Worm (Caenorhabditis elegans): ENCODE results near the gene ZC412.3.

Gene ZC412.3

DNA sequence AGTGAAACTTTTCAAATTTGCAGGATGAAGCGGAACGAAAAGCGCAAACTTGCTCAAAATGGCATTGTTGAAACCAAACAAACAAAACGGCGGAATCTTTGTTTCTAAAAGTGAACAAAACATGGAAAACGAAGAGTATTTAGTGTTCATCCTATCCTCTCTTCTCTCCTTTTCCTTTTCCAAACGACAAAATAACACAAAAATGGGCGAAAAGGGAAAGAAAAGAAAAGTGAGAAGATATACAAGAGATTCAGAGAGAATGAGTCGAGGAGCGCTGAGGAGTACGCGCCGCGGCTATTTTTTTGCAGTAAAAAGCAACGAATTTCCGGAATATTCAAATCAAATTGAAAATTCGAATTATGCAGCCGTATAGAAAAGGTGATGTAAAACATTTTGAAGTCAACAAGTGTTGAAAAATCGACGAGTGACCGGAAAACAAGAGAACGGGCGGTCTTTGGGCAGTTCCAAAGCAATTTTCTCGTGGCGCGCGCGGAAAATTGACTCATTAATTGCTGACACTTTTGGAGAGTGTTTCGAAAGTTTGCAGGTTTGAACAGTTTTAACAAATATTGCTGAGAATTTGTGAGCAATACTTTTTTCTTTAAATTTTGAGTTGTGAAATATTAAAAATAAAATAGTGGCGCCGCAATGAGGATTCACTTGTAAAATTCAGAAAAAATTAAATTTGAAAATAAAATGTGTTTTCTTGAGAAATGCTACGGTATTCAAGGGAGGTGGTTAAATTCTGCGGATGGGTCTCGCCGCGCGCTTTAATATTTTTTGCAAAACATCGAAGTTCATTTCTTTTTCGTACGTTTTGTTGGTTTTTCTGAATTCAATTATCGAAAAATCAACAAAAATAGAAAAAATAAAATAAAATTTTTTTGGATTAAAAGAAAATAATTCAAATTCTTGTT is 36.0 kb downstream of the ZC412.3 start:
- TF ChIP-seq egl-27 (tag; optimal IDR thresholded peaks at IDR 0.05) (no peak), aly-2 (tag; optimal IDR thresholded peaks at IDR 0.05) (no peak), F13H6.1 (tag; optimal IDR thresholded peaks at IDR 0.05) (peak; percentile 13), lsy-2 (tag; optimal IDR thresholded peaks at IDR 0.05) (peak in 1 of 2 experiments; percentile 6)

DNA sequence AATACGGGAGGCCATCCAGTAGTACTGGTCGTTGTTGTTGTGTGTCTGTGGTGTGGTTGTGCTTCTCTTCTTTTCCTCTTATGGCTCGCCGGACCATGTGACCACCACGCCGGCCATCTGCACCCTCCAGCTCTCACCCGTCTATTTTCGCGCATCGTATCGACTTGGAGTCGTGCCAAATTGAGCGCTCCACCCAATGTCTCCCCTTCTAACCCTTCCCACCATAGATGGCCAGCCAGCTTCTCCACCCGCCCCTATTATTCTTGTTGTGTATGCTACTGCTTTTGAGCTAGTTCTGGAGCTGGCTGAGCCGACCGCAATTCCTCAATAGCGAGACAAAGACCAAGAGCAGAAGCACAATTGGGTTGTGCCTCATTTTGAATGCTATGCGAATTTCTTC is 38.1 kb downstream of the ZC412.3 start:
- TF ChIP-seq nhr-10 (tag; optimal IDR thresholded peaks at IDR 0.05): no peak
- no peak for TF ChIP-seq peb-1 (tag; optimal IDR thresholded peaks at IDR 0.05)
- no peak for TF ChIP-seq nhr-25 (tag; optimal IDR thresholded peaks at IDR 0.05)
- no peak for TF ChIP-seq lin-39 (tag; optimal IDR thresholded peaks at IDR 0.05)
- no peak for TF ChIP-seq nhr-77 (tag; optimal IDR thresholded peaks at IDR 0.05)
- no peak for TF ChIP-seq unc-62 (GFP tag; optimal IDR thresholded peaks at IDR 0.05)
- TF ChIP-seq lsy-2 (tag; optimal IDR thresholded peaks at IDR 0.05): peak in 1 of 2 experiments; percentile 18
- TF ChIP-seq nhr-12 (tag; optimal IDR thresholded peaks at IDR 0.05): no peak
- TF ChIP-seq ztf-4 (tag; optimal IDR thresholded peaks at IDR 0.05): no peak
- no peak for TF ChIP-seq lin-11 (tag; optimal IDR thresholded peaks at IDR 0.05)
- TF ChIP-seq mab-5 (tag; optimal IDR thresholded peaks at IDR 0.05): peak; percentile 31
- peak; percentile 44 for TF ChIP-seq C34F6.9 (tag; optimal IDR thresholded peaks at IDR 0.05)
- TF ChIP-seq elt-3 (tag; optimal IDR thresholded peaks at IDR 0.05): no peak
- peak; percentile 36 for TF ChIP-seq nhr-129 (tag; optimal IDR thresholded peaks at IDR 0.05)
- TF ChIP-seq Y55F3AM.14 (GFP tag; optimal IDR thresholded peaks at IDR 0.05): no peak
- TF ChIP-seq zag-1 (tag; optimal IDR thresholded peaks at IDR 0.05): peak; percentile 42
- TF ChIP-seq sem-4 (tag; optimal IDR thresholded peaks at IDR 0.05): peak; percentile 15
- TF ChIP-seq alr-1 (tag; optimal IDR thresholded peaks at IDR 0.05): no peak
- TF ChIP-seq nhr-237 (tag; optimal IDR thresholded peaks at IDR 0.05): no peak
- peak; percentile 39 for TF ChIP-seq F13H6.1 (tag; optimal IDR thresholded peaks at IDR 0.05)
- TF ChIP-seq unc-55 (GFP tag; optimal IDR thresholded peaks at IDR 0.05): peak; percentile 32
- TF ChIP-seq mdl-1 (tag; optimal IDR thresholded peaks at IDR 0.05): peak in 1 of 2 experiments; percentile 44
- TF ChIP-seq sma-9 (GFP tag; optimal IDR thresholded peaks at IDR 0.05): peak; percentile 5
- no peak for TF ChIP-seq sma-9 (tag; optimal IDR thresholded peaks at IDR 0.05)

DNA sequence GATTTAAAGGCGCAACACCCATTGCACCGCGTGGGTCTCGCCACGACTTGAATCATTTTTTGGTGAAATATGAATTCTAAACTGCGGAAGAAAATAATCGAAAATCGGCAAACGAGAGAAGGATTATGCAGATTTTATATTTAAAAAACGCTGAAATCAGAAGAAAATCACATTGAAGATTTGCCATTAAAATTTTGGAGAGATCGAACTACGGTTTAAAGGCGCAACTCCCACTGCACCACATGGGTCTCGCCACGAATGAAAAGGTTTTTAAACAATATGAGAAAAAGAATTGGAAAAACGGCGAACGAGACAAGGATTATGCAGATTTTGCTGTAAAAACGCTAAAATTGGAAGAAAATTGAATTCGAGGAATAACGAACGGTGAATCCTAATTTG is 38.6 kb downstream of the ZC412.3 start:
- TF ChIP-seq ztf-1 (GFP tag; conservative IDR thresholded peaks at IDR 0.05) (no peak), egl-27 (tag; optimal IDR thresholded peaks at IDR 0.05) (no peak), peb-1 (tag; optimal IDR thresholded peaks at IDR 0.05) (no peak), fos-1 (tag; optimal IDR thresholded peaks at IDR 0.05) (no peak), ztf-4 (tag; optimal IDR thresholded peaks at IDR 0.05) (no peak), unc-39 (tag; optimal IDR thresholded peaks at IDR 0.05) (no peak), dmd-4 (tag; optimal IDR thresholded peaks at IDR 0.05) (no peak), aly-2 (tag; optimal IDR thresholded peaks at IDR 0.05) (no peak)

DNA sequence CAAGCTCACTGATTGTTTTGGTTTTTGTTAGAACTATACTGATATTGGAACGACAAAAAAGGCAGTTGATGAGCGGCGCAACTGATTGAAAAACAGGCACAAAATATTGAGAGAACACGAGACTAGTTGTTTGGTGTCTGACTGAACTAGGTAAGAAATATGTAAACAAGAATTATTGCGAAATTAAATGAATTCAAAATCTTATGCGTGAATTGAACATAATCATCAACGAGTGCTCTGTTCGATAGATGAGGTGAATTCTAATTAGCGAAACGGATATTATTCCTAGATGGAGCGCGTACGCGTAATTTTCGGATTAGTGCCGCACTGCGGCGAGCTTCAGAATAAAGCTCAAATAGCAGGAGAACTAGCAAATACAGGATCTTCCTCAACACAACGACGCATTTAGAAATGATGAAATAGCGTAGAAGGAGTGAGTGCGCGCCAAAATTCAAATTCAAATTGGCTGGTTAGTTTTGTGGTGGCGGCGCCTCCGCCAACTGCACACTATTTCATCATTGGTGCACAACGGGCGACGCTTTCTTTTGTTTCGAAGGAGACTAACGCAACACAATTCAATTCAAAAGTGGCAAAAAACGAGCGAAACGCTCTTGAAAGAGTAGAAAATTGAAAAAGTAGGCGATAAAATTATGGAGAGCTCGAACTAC is 39.1 kb downstream of the ZC412.3 start:
- TF ChIP-seq zag-1 (tag; optimal IDR thresholded peaks at IDR 0.05): peak; percentile 36
- peak; percentile 36 for TF ChIP-seq unc-55 (GFP tag; optimal IDR thresholded peaks at IDR 0.05)
- no peak for TF ChIP-seq nhr-77 (tag; optimal IDR thresholded peaks at IDR 0.05)
- TF ChIP-seq ztf-11 (tag; optimal IDR thresholded peaks at IDR 0.05): no peak
- no peak for TF ChIP-seq aly-2 (tag; optimal IDR thresholded peaks at IDR 0.05)
- no peak for TF ChIP-seq gmeb-1 (tag; optimal IDR thresholded peaks at IDR 0.05)

DNA sequence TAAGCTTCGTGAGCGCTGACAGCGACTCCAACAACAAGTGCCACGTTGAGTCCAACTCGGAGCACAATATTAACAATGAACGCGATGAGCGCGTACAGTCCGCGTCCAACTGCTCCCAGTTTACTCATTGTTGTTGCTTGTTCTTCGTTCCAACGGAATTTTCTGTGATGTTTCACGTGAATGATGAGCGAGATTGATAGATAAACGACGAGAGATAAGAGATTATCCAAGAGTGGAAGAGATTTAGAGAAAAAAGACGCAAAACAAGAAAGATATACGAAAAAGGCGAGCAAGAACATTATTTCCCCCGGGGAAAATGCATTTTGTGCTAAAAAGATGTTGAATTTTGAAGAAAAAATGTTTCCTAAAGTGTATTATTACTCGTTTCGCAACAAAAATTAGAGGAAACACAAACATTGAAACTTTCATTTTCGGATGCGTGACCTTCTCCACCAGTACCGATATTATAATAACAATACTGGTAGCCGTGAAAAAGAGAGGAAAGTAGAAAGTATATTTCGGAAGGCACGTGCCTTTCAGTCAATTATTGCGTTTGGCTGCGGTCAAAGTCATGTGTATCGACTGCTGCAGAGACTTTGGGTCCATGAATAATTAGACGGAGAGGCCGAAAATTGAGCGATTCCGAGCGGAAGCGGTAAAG is 39.8 kb downstream of the ZC412.3 start:
- no peak for TF ChIP-seq dmd-4 (tag; optimal IDR thresholded peaks at IDR 0.05)
- TF ChIP-seq C34F6.9 (tag; optimal IDR thresholded peaks at IDR 0.05): no peak
- TF ChIP-seq nhr-23 (tag; optimal IDR thresholded peaks at IDR 0.05): no peak
- TF ChIP-seq nhr-237 (tag; optimal IDR thresholded peaks at IDR 0.05): no peak
- peak; percentile 69 for TF ChIP-seq sma-9 (GFP tag; optimal IDR thresholded peaks at IDR 0.05)
- no peak for TF ChIP-seq sma-9 (tag; optimal IDR thresholded peaks at IDR 0.05)
- TF ChIP-seq aly-2 (tag; optimal IDR thresholded peaks at IDR 0.05): no peak
- TF ChIP-seq gmeb-1 (tag; optimal IDR thresholded peaks at IDR 0.05): no peak
- no peak for TF ChIP-seq sma-3 (GFP tag; optimal IDR thresholded peaks at IDR 0.05)
- TF ChIP-seq nhr-25 (tag; optimal IDR thresholded peaks at IDR 0.05): peak; percentile 48
- no peak for TF ChIP-seq nhr-12 (tag; optimal IDR thresholded peaks at IDR 0.05)
- no peak for TF ChIP-seq F13H6.1 (tag; optimal IDR thresholded peaks at IDR 0.05)
- TF ChIP-seq Y55F3AM.14 (GFP tag; optimal IDR thresholded peaks at IDR 0.05): peak; percentile 9
- TF ChIP-seq nhr-10 (tag; optimal IDR thresholded peaks at IDR 0.05): no peak
- no peak for TF ChIP-seq ztf-1 (GFP tag; conservative IDR thresholded peaks at IDR 0.05)
- TF ChIP-seq lin-11 (tag; optimal IDR thresholded peaks at IDR 0.05): no peak
- no peak for TF ChIP-seq unc-55 (GFP tag; optimal IDR thresholded peaks at IDR 0.05)
- no peak for TF ChIP-seq elt-1 (tag; optimal IDR thresholded peaks at IDR 0.05)
- TF ChIP-seq elt-3 (tag; optimal IDR thresholded peaks at IDR 0.05): no peak
- TF ChIP-seq mdl-1 (tag; optimal IDR thresholded peaks at IDR 0.05): peak in 1 of 2 experiments; percentile 8
- no peak for TF ChIP-seq ama-1 (optimal IDR thresholded peaks at IDR 0.05)
- no peak for TF ChIP-seq egl-27 (tag; optimal IDR thresholded peaks at IDR 0.05)
- no peak for TF ChIP-seq R02D3.7 (tag; optimal IDR thresholded peaks at IDR 0.05)
- no peak for TF ChIP-seq alr-1 (tag; optimal IDR thresholded peaks at IDR 0.05)
- TF ChIP-seq lin-39 (tag; optimal IDR thresholded peaks at IDR 0.05): no peak
- TF ChIP-seq blmp-1 (tag; optimal IDR thresholded peaks at IDR 0.05; ENCODE audit: insufficient read depth): peak; percentile 2
- peak; percentile 13 for TF ChIP-seq ztf-4 (tag; optimal IDR thresholded peaks at IDR 0.05)
